Worm (Caenorhabditis elegans) whole organism, midembryonic: ENCODE measurements around the gene K11H3.5.

Source experiments
- cog-1 ChIP-seq: sonication (generic microtip); optimal IDR thresholded peaks from 2 replicates; lab custom pipeline; 2016; ENCODE audit warnings: missing genetic modification characterization, missing compliant biosample characterization
- flt-1 ChIP-seq: fragments of 200-800 bp; sonication (Bioruptor generic); IDR thresholded peaks from 2 replicates; pipeline ENCODE4 v1.3.6; 2022; ENCODE audit warnings: missing genetic modification characterization, missing compliant biosample characterization
- klf-2 ChIP-seq: fragments of 200-800 bp; sonication (Bioruptor generic); conservative IDR thresholded peaks from 2 replicates; pipeline ENCODE4 v1.3.6; 2022; ENCODE audit warnings: missing genetic modification reagents, missing genetic modification characterization, missing compliant biosample characterization

DNA sequence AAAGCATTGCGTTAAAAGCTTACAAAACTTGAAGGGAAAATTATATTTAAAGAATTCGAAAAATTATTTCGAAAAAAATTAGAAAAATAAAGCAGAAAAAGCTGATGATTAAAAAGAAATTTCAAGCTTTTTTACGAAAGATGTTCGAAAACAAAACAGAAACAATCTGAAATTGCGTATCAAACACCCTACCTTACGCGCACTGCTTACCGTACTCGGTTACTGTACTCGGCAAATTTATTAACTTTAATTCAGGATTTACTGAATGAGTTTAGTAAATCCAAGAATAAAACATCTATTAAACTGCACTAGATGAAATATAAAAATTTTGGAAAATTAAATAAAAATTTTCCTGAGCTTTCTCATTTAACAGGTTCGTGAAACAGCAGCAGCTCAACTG lies 18.9 kb downstream of the K11H3.5 start:
- no peak for TF ChIP-seq klf-2
- no peak for TF ChIP-seq flt-1 (GFP tag; lab: Robert Waterston, UW)
- TF ChIP-seq cog-1 (tag; lab: Kevin White, UChicago) = no peak
